Worm (Caenorhabditis elegans) whole organism, young adult: ENCODE measurements around the gene VC5.2.
A peak's percentile ranks its signal among the peaks of the same experiment; 100 is the strongest.

Experiments
- B0261.1 ChIP-seq: sonication (generic microtip); optimal IDR thresholded peaks from 2 replicates; lab custom pipeline; 2016; ENCODE audit warnings: mild to moderate bottlenecking, missing genetic modification characterization, moderate library complexity, missing compliant biosample characterization
- B0336.3 ChIP-seq: fragments of 200-800 bp; sonication (Bioruptor generic); IDR thresholded peaks from 2 replicates; pipeline ENCODE4 v1.3.6; 2022; ENCODE audit warnings: missing genetic modification characterization, missing compliant biosample characterization
- C06A6.2 ChIP-seq: fragments of 200-800 bp; sonication (Bioruptor generic); conservative IDR thresholded peaks from 2 replicates; pipeline ENCODE4 v1.3.6; 2022; ENCODE audit warnings: missing genetic modification characterization, missing compliant biosample characterization
- D2030.7 ChIP-seq: fragments of 200-800 bp; sonication (Bioruptor generic); IDR thresholded peaks from 2 replicates; pipeline ENCODE4 v1.3.6; 2022; ENCODE audit warnings: missing genetic modification reagents, missing genetic modification characterization, missing compliant biosample characterization
- F23B12.7 ChIP-seq: sonication (generic microtip); optimal IDR thresholded peaks from 2 replicates; lab custom pipeline; 2017; ENCODE audit warnings: missing genetic modification characterization, mild to moderate bottlenecking, missing compliant biosample characterization, antibody characterized with exemption, moderate library complexity; ENCODE audit not compliant: insufficient read depth
- F33H1.4 ChIP-seq: fragments of 200-800 bp; sonication (Bioruptor generic); IDR thresholded peaks from 2 replicates; pipeline ENCODE4 v1.3.6; 2022; ENCODE audit warnings: missing genetic modification reagents, missing genetic modification characterization, missing compliant biosample characterization
- F52B5.7 ChIP-seq: sonication (generic microtip); optimal IDR thresholded peaks from 2 replicates; lab custom pipeline; 2016; ENCODE audit warnings: mild to moderate bottlenecking, missing genetic modification characterization, missing compliant biosample characterization
- F55B11.4 ChIP-seq: sonication (generic microtip); optimal IDR thresholded peaks from 2 replicates; lab custom pipeline; 2016; ENCODE audit warnings: missing compliant biosample characterization, missing genetic modification characterization, borderline replicate concordance; ENCODE audit not compliant: insufficient read depth
- F57A8.1 ChIP-seq: fragments of 200-800 bp; sonication (Bioruptor generic); optimal IDR thresholded peaks from 2 replicates; lab custom pipeline; 2018; ENCODE audit warnings: mild to moderate bottlenecking, missing genetic modification characterization, moderate library complexity, missing compliant biosample characterization
- K12H6.12 ChIP-seq: fragments of 200-800 bp; sonication (Bioruptor generic); optimal IDR thresholded peaks from 2 replicates; lab custom pipeline; 2018; ENCODE audit warnings: mild to moderate bottlenecking, missing genetic modification characterization, missing compliant biosample characterization
- T26A5.8 ChIP-seq: sonication (generic microtip); optimal IDR thresholded peaks from 2 replicates; lab custom pipeline; 2016; ENCODE audit warnings: missing genetic modification characterization, missing compliant biosample characterization
- Y56A3A.18 ChIP-seq: fragments of 200-800 bp; sonication (Bioruptor generic); IDR thresholded peaks from 2 replicates; pipeline ENCODE4 v1.3.6; 2022; ENCODE audit warnings: missing genetic modification reagents, missing genetic modification characterization, missing compliant biosample characterization
- Y95B8A.8 ChIP-seq: fragments of 200-800 bp; sonication (Bioruptor generic); IDR thresholded peaks from 2 replicates; pipeline ENCODE4 v1.3.6; 2022; ENCODE audit warnings: missing genetic modification reagents, missing genetic modification characterization, missing compliant biosample characterization
- ZK185.1 ChIP-seq: sonication (generic microtip); optimal IDR thresholded peaks from 2 replicates; lab custom pipeline; 2016; ENCODE audit warnings: mild to moderate bottlenecking, missing genetic modification characterization, missing compliant biosample characterization; ENCODE audit not compliant: poor library complexity, severe bottlenecking
- aptf-2 ChIP-seq: fragments of 200-800 bp; sonication (Bioruptor generic); conservative IDR thresholded peaks from 2 replicates; pipeline ENCODE4 v1.3.6; 2022; ENCODE audit warnings: missing genetic modification reagents, missing genetic modification characterization, missing compliant biosample characterization
- aptf-3 ChIP-seq: fragments of 200-800 bp; sonication (Bioruptor generic); IDR thresholded peaks from 2 replicates; pipeline ENCODE4 v1.3.6; 2022; ENCODE audit warnings: missing genetic modification characterization, missing compliant biosample characterization
- attf-5 ChIP-seq: fragments of 200-800 bp; sonication (Bioruptor generic); optimal IDR thresholded peaks from 2 replicates; lab custom pipeline; 2018; ENCODE audit warnings: mild to moderate bottlenecking, missing genetic modification characterization, missing compliant biosample characterization
- attf-6 ChIP-seq: fragments of 200-800 bp; sonication (Bioruptor generic); IDR thresholded peaks from 2 replicates; pipeline ENCODE4 v1.3.6; 2022; ENCODE audit warnings: missing genetic modification reagents, missing genetic modification characterization, missing compliant biosample characterization
- ceh-100 ChIP-seq: fragments of 200-800 bp; sonication (Bioruptor generic); IDR thresholded peaks from 2 replicates; pipeline ENCODE4 v1.3.6; 2022; ENCODE audit warnings: missing genetic modification reagents, missing genetic modification characterization, missing compliant biosample characterization
- die-1 ChIP-seq: sonication (generic microtip); optimal IDR thresholded peaks from 2 replicates; lab custom pipeline; 2016; ENCODE audit warnings: missing genotype, mild to moderate bottlenecking, missing genetic modification characterization, missing compliant biosample characterization
- efl-1 ChIP-seq: fragments of 150-350 bp; optimal IDR thresholded peaks from 2 replicates; lab custom pipeline; 2014; ENCODE audit warnings: missing biosample characterization, missing genetic modification reagents, missing genetic modification characterization
- egl-18 ChIP-seq: fragments of 200-800 bp; sonication (Bioruptor generic); IDR thresholded peaks from 2 replicates; pipeline ENCODE4 v1.3.6; 2022; ENCODE audit warnings: missing genetic modification reagents, missing genetic modification characterization, missing compliant biosample characterization
- ekl-4 ChIP-seq: fragments of 200-800 bp; sonication (Bioruptor generic); IDR thresholded peaks from 2 replicates; pipeline ENCODE4 v1.3.6; 2022; ENCODE audit warnings: missing genetic modification reagents, missing genetic modification characterization, missing compliant biosample characterization
- fkh-3 ChIP-seq: sonication (generic microtip); optimal IDR thresholded peaks from 2 replicates; lab custom pipeline; 2016; ENCODE audit warnings: mild to moderate bottlenecking, missing genetic modification characterization, missing compliant biosample characterization
- hlh-26 ChIP-seq: fragments of 200-800 bp; sonication (Bioruptor generic); conservative IDR thresholded peaks from 2 replicates; pipeline ENCODE4 v1.3.6; 2022; ENCODE audit warnings: missing genetic modification reagents, missing genetic modification characterization, missing compliant biosample characterization
- hmg-1.2 ChIP-seq: fragments of 200-800 bp; sonication (Bioruptor generic); IDR thresholded peaks from 2 replicates; pipeline ENCODE4 v1.3.6; 2022; ENCODE audit warnings: missing genetic modification reagents, missing genetic modification characterization, missing compliant biosample characterization
- let-607 ChIP-seq, 2 experiments: fragments of 200-800 bp in 1 of 2; sonication (Bioruptor generic) in 1 of 2; sonication (generic microtip) in 1 of 2; optimal IDR thresholded peaks; 2 replicates each; lab custom pipeline; 2016 to 2018; ENCODE audit warnings: mild to moderate bottlenecking in 2 of 2, missing compliant biosample characterization in 2 of 2, missing genetic modification characterization in 2 of 2, moderate library complexity in 2 of 2, missing genotype in 1 of 2
- lin-35 ChIP-seq, 3 experiments: fragments of 150-350 bp in 2 of 3; sonication (generic microtip) in 1 of 3; optimal IDR thresholded peaks; 2 replicates each; lab custom pipeline; 2014 to 2018; ENCODE audit warnings: missing biosample characterization in 3 of 3, missing genetic modification characterization in 3 of 3, missing genetic modification reagents in 3 of 3
- lin-54 ChIP-seq: fragments of 200-800 bp; sonication (Bioruptor generic); optimal IDR thresholded peaks from 2 replicates; lab custom pipeline; 2018; ENCODE audit warnings: mild to moderate bottlenecking, missing genetic modification characterization, missing compliant biosample characterization
- lsl-1 ChIP-seq: fragments of 200-800 bp; sonication (Bioruptor generic); optimal IDR thresholded peaks from 2 replicates; lab custom pipeline; 2018; ENCODE audit warnings: mild to moderate bottlenecking, missing genetic modification characterization, moderate library complexity, missing compliant biosample characterization
- madf-10 ChIP-seq: sonication (generic microtip); optimal IDR thresholded peaks from 2 replicates; lab custom pipeline; 2016; ENCODE audit warnings: mild to moderate bottlenecking, missing genetic modification characterization, missing compliant biosample characterization
- madf-3 ChIP-seq: fragments of 200-800 bp; sonication (Bioruptor generic); IDR thresholded peaks from 2 replicates; pipeline ENCODE4 v1.3.6; 2022; ENCODE audit warnings: missing genetic modification reagents, missing genetic modification characterization, missing compliant biosample characterization
- nfya-2 ChIP-seq: fragments of 200-800 bp; sonication (Bioruptor generic); IDR thresholded peaks from 2 replicates; pipeline ENCODE4 v1.3.6; 2022; ENCODE audit warnings: missing genetic modification reagents, missing genetic modification characterization, missing compliant biosample characterization
- nfyb-1 ChIP-seq: fragments of 200-800 bp; sonication (Bioruptor generic); IDR thresholded peaks from 2 replicates; pipeline ENCODE4 v1.3.6; 2022; ENCODE audit warnings: missing genetic modification reagents, missing genetic modification characterization, missing compliant biosample characterization
- pha-4 ChIP-seq: fragments of 150-350 bp; sonication (generic microtip); optimal IDR thresholded peaks from 2 replicates; lab custom pipeline; 2014; ENCODE audit warnings: missing biosample characterization, missing genetic modification reagents, missing genetic modification characterization
- rec-8 ChIP-seq, 2 experiments: sonication (generic microtip); optimal IDR thresholded peaks; 2 replicates each; lab custom pipeline; 2016; ENCODE audit warnings: mild to moderate bottlenecking in 2 of 2, missing genetic modification characterization in 2 of 2, missing genetic modification reagents in 2 of 2, missing genotype in 2 of 2, missing biosample characterization in 1 of 2, missing compliant biosample characterization in 1 of 2, moderate library complexity in 1 of 2
- repo-1 ChIP-seq: sonication (generic microtip); optimal IDR thresholded peaks from 2 replicates; lab custom pipeline; 2017; ENCODE audit warnings: mild to moderate bottlenecking, missing genetic modification characterization, missing compliant biosample characterization
- rpc-1 ChIP-seq, 2 experiments: fragments of 150-350 bp in 1 of 2; sonication (generic microtip) in 1 of 2; optimal IDR thresholded peaks; 2 replicates each; lab custom pipeline; 2014 to 2018; ENCODE audit warnings: missing biosample characterization in 1 of 2, missing genetic modification characterization in 1 of 2, missing genetic modification reagents in 1 of 2, missing genotype in 1 of 2
- snpc-1.1 ChIP-seq: sonication (generic microtip); optimal IDR thresholded peaks from 2 replicates; lab custom pipeline; 2017; ENCODE audit warnings: missing genetic modification characterization, mild to moderate bottlenecking, missing compliant biosample characterization, antibody characterized with exemption, moderate library complexity, missing genotype, missing genetic modification reagents; ENCODE audit not compliant: insufficient read depth
- snpc-1.3 ChIP-seq: sonication (generic microtip); optimal IDR thresholded peaks from 2 replicates; lab custom pipeline; 2017; ENCODE audit warnings: missing genetic modification characterization, mild to moderate bottlenecking, missing compliant biosample characterization, antibody characterized with exemption, moderate library complexity, missing genotype, missing genetic modification reagents; ENCODE audit not compliant: insufficient read depth
- snpc-4 ChIP-seq, 5 experiments: fragments of 150-350 bp in 1 of 5; sonication (generic microtip) in 4 of 5; optimal IDR thresholded peaks; 2 replicates each; lab custom pipeline; 2014 to 2018; ENCODE audit warnings: missing genetic modification characterization in 5 of 5, missing biosample characterization in 3 of 5, antibody characterized with exemption in 2 of 5, mild to moderate bottlenecking in 2 of 5, missing compliant biosample characterization in 2 of 5, missing genotype in 2 of 5, moderate library complexity in 2 of 5, missing genetic modification reagents in 1 of 5
- xnd-1 ChIP-seq: sonication (generic microtip); optimal IDR thresholded peaks from 2 replicates; lab custom pipeline; 2016; ENCODE audit warnings: missing genotype, missing genetic modification reagents, missing genetic modification characterization, missing compliant biosample characterization
- zfh-2 ChIP-seq: fragments of 200-800 bp; sonication (Bioruptor generic); conservative IDR thresholded peaks from 2 replicates; pipeline ENCODE4 v1.3.6; 2022; ENCODE audit warnings: missing genetic modification reagents, missing genetic modification characterization, missing compliant biosample characterization
- ztf-26 ChIP-seq: sonication (generic microtip); optimal IDR thresholded peaks from 2 replicates; lab custom pipeline; 2017; ENCODE audit warnings: missing genetic modification characterization, missing compliant biosample characterization
- ztf-3 ChIP-seq: fragments of 200-800 bp; sonication (Bioruptor generic); optimal IDR thresholded peaks from 2 replicates; lab custom pipeline; 2018; ENCODE audit warnings: mild to moderate bottlenecking, missing genetic modification characterization, missing compliant biosample characterization
- ztf-6 ChIP-seq: fragments of 200-800 bp; sonication (Bioruptor generic); IDR thresholded peaks from 2 replicates; pipeline ENCODE4 v1.3.6; 2022; ENCODE audit warnings: missing genetic modification reagents, missing genetic modification characterization, missing compliant biosample characterization

The VC5.2 gene

ce11 chrV:7060396-7060795 is 25.4 kb upstream of the VC5.2 start, which contains the start of the genes Y57E12AL.6 and Y57E12AL.1:
Gene Y57E12AL.6 (minus strand): TSS chrV:7060470.
Gene Y57E12AL.1 (plus strand): TSS chrV:7060530.
- TF ChIP-seq F57A8.1 (GFP tag; lab: Kevin White, UChicago) (no peak), snpc-1.3 (tag; lab: Kevin White, UChicago) (peak; percentile 25), B0336.3 (GFP tag; lab: Robert Waterston, UW) (peak; percentile 65; the same call in 1 of the 2 replicates), T26A5.8 (no peak), F33H1.4 (peak; percentile 55; the same call in 1 of the 2 replicates), F52B5.7 (tag; lab: Kevin White, UChicago) (no peak), die-1 (tag; lab: Kevin White, UChicago) (peak; percentile 44), lin-54 (GFP tag; lab: Kevin White, UChicago) (peak; percentile 82), F55B11.4 (no peak), let-607 (tag; optimal IDR thresholded peaks at IDR 0.05; lab: Kevin White, UChicago) (peak; percentile 33 to 82), madf-10 (peak; percentile 49), F23B12.7 (tag; lab: Kevin White, UChicago) (peak; percentile 58), ZK185.1 (tag; lab: Kevin White, UChicago) (peak; percentile 78), egl-18 (GFP tag; lab: Robert Waterston, UW) (no peak), lsl-1 (peak; percentile 56), Y95B8A.8 (GFP tag; lab: Robert Waterston, UW) (no peak), madf-3 (GFP tag; lab: Robert Waterston, UW) (peak; percentile 72), C06A6.2 (GFP tag; lab: Robert Waterston, UW) (0 out of 2 replicates have a peak, but pooled peaks have one; percentile 45), aptf-2 (GFP tag; lab: Robert Waterston, UW) (no peak), xnd-1 (tag; lab: Kevin White, UChicago) (peak; percentile 22), ceh-100 (0 out of 2 replicates have a peak, but pooled peaks have one; percentile 11), D2030.7 (GFP tag; lab: Robert Waterston, UW) (peak; percentile 65), attf-5 (peak; percentile 84), pha-4 (tag; lab: Kevin White, UChicago) (peak; percentile 38), rpc-1 (optimal IDR thresholded peaks at IDR 0.05; lab: Kevin White, UChicago) (no peak), rpc-1 (tag; optimal IDR thresholded peaks at IDR 0.05; lab: Kevin White, UChicago) (no peak), fkh-3 (tag; lab: Kevin White, UChicago) (no peak), lin-35 (GFP tag; optimal IDR thresholded peaks at IDR 0.05; lab: Kevin White, UChicago) (peak; percentile 54 to 81 (median 55)), rec-8 (tag; optimal IDR thresholded peaks at IDR 0.05; lab: Kevin White, UChicago) (no peak), K12H6.12 (tag; lab: Kevin White, UChicago) (peak; percentile 52), hmg-1.2 (GFP tag; lab: Robert Waterston, UW) (peak; percentile 43; the same call in 1 of the 2 replicates), ekl-4 (GFP tag; lab: Robert Waterston, UW) (peak; percentile 45; the same call in 1 of the 2 replicates), hlh-26 (GFP tag; lab: Robert Waterston, UW) (no peak), repo-1 (tag; lab: Kevin White, UChicago) (peak; percentile 48), nfyb-1 (GFP tag; lab: Robert Waterston, UW) (0 out of 2 replicates have a peak, but pooled peaks have one; percentile 38), aptf-3 (GFP tag; lab: Robert Waterston, UW) (no peak), ztf-3 (GFP tag; lab: Kevin White, UChicago) (no peak), ztf-6 (GFP tag; lab: Robert Waterston, UW) (no peak), zfh-2 (0 out of 2 replicates have a peak, but pooled peaks have one; percentile 15), snpc-1.1 (peak; percentile 71), ztf-26 (tag; lab: Kevin White, UChicago) (peak; percentile 55), nfya-2 (GFP tag; lab: Robert Waterston, UW) (no peak), Y56A3A.18 (GFP tag; lab: Robert Waterston, UW) (no peak), efl-1 (peak; percentile 55), B0261.1 (tag; lab: Kevin White, UChicago) (no peak), attf-6 (GFP tag; lab: Robert Waterston, UW) (no peak), snpc-4 (GFP tag; optimal IDR thresholded peaks at IDR 0.05; lab: Kevin White, UChicago) (peak; percentile 58), snpc-4 (tag; optimal IDR thresholded peaks at IDR 0.05; lab: Kevin White, UChicago) (peak; percentile 73 to 83 (median 81))
